Fruit fly (Drosophila melanogaster) whole organism, embryonic: ENCODE measurements around the gene rogdi.

ENCODE experiments used
- CG17186 ChIP-seq: fragments of 200-800 bp; sonication (Bioruptor generic); optimal IDR thresholded peaks from 3 replicates; lab custom pipeline; 2017; ENCODE audit warnings: missing biosample characterization, missing genetic modification reagents, missing genetic modification characterization
- CG34224 ChIP-seq: fragments of 200-800 bp; sonication (Bioruptor generic); IDR thresholded peaks from 3 replicates; pipeline ENCODE4 v1.3.6; 2022; ENCODE audit warnings: missing biosample characterization, missing genetic modification characterization; ENCODE audit not compliant: partially characterized antibody
- CG7357 ChIP-seq: fragments of 200-800 bp; sonication (Bioruptor generic); IDR thresholded peaks from 3 replicates; pipeline ENCODE4 v1.3.6; 2022; ENCODE audit warnings: missing biosample characterization, missing genetic modification characterization
- en ChIP-seq: fragments of 200-800 bp; sonication (Bioruptor generic); optimal IDR thresholded peaks from 2 replicates; lab custom pipeline; 2016; ENCODE audit warnings: missing biosample characterization, missing genetic modification characterization
- tin ChIP-seq: fragments of 200-800 bp; sonication (Bioruptor generic); optimal IDR thresholded peaks from 3 replicates; lab custom pipeline; 2016; ENCODE audit warnings: missing biosample characterization, missing genetic modification characterization
- tna ChIP-seq: fragments of 200-800 bp; sonication (Bioruptor generic); IDR thresholded peaks from 2 replicates; pipeline ENCODE4 v1.3.6; 2022; ENCODE audit warnings: missing biosample characterization, missing genetic modification characterization; ENCODE audit not compliant: partially characterized antibody

DNA sequence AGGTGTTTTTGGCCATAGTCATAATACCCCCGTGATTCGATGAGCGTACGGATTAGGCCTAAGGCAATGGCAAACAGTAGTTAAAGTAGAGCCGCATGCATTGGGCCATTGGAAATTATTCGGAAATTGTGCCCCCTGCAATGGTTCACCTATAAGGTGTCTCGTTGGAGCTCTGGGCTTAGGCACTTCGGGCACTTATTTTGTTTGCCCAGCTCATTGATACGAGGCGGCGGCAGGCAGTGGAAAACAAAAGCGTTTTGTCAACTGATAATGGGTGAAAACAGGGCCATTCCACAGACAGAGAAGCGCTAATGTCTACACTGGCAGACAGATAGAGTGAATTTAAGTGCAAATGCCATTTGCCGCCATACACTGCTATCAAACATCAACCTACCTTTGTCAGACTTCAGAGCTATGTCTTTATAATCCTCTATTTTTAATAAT is 43.0 kb upstream of the rogdi start:
- no peak for TF ChIP-seq CG34224 (GFP tag; lab: Robert Waterston, UW)
- TF ChIP-seq CG17186: no peak
- TF ChIP-seq CG7357 (GFP tag; lab: Robert Waterston, UW): no peak
- no peak for TF ChIP-seq tna
- no peak for TF ChIP-seq en (GFP tag; lab: Kevin White, UChicago)
- TF ChIP-seq tin (GFP tag; lab: Kevin White, UChicago): no peak
